Worm (Caenorhabditis elegans) whole organism, midembryonic: ENCODE data around the gene pbo-6.

Source experiments
- T22C8.4 ChIP-seq: fragments of 200-800 bp; sonication (Bioruptor generic); IDR thresholded peaks from 2 replicates; pipeline ENCODE4 v1.3.6; 2022; ENCODE audit warnings: missing genetic modification characterization, missing compliant biosample characterization
- cog-1 ChIP-seq: sonication (generic microtip); optimal IDR thresholded peaks from 2 replicates; lab custom pipeline; 2016; ENCODE audit warnings: missing genetic modification characterization, missing compliant biosample characterization
- flt-1 ChIP-seq: fragments of 200-800 bp; sonication (Bioruptor generic); IDR thresholded peaks from 2 replicates; pipeline ENCODE4 v1.3.6; 2022; ENCODE audit warnings: missing genetic modification characterization, missing compliant biosample characterization
- klf-2 ChIP-seq: fragments of 200-800 bp; sonication (Bioruptor generic); conservative IDR thresholded peaks from 2 replicates; pipeline ENCODE4 v1.3.6; 2022; ENCODE audit warnings: missing genetic modification reagents, missing genetic modification characterization, missing compliant biosample characterization
- med-1 ChIP-seq: sonication (generic microtip); optimal IDR thresholded peaks from 2 replicates; lab custom pipeline; 2017; ENCODE audit warnings: missing genetic modification characterization, mild to moderate bottlenecking, missing compliant biosample characterization, antibody characterized with exemption, missing genetic modification reagents; ENCODE audit not compliant: insufficient read depth
- ref-1 ChIP-seq: fragments of 200-800 bp; sonication (Bioruptor generic); conservative IDR thresholded peaks from 2 replicates; pipeline ENCODE4 v1.3.6; 2022; ENCODE audit warnings: missing genetic modification reagents, missing genetic modification characterization, missing compliant biosample characterization
- tab-1 ChIP-seq: fragments of 200-800 bp; sonication (Bioruptor generic); IDR thresholded peaks from 2 replicates; pipeline ENCODE4 v1.3.6; 2022; ENCODE audit warnings: missing genetic modification characterization, missing compliant biosample characterization
- ztf-23 ChIP-seq: fragments of 200-800 bp; sonication (Bioruptor generic); IDR thresholded peaks from 2 replicates; pipeline ENCODE4 v1.3.6; 2022; ENCODE audit warnings: missing genetic modification reagents, missing genetic modification characterization, missing compliant biosample characterization
- ztf-29 ChIP-seq: fragments of 200-800 bp; sonication (Bioruptor generic); IDR thresholded peaks from 2 replicates; pipeline ENCODE4 v1.3.6; 2022; ENCODE audit warnings: missing genetic modification reagents, missing genetic modification characterization, missing compliant biosample characterization

DNA sequence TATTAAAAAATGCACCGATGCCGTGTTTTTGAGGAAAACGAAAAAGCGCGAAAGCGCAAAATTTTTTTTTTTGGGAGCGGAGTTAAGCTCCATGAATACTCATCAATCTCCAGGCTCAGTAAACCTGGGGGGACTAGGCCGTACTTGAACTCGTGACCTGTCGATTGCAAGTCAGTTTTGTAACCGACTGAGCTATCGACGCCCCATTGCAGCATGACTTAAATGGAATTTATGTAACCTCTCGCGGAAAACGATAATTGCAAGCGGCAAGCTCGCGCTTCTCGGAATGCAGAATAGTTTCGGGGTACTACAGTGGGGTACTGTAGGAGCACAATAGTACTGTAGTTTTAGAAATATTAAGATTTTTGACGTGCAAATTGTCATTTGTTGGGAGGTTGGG, 28.4 kb upstream of the pbo-6 start:
- no peak for TF ChIP-seq tab-1 (GFP tag; lab: Robert Waterston, UW)
- no peak for TF ChIP-seq ref-1 (GFP tag; lab: Robert Waterston, UW)
- TF ChIP-seq flt-1 (GFP tag; lab: Robert Waterston, UW): no peak
- no peak for TF ChIP-seq med-1 (GFP tag; lab: Kevin White, UChicago)
- no peak for TF ChIP-seq cog-1 (tag; lab: Kevin White, UChicago)
- TF ChIP-seq klf-2 (GFP tag; lab: Robert Waterston, UW): no peak
- TF ChIP-seq ztf-29: no peak
- no peak for TF ChIP-seq ztf-23 (GFP tag; lab: Robert Waterston, UW)
- TF ChIP-seq T22C8.4: no peak
